Worm (Caenorhabditis elegans) whole organism, mixed stage, embryonic: ENCODE results near the gene mab-10.
"Not testable (repeated sequence)": the region's sequence is repeated elsewhere in the genome, so short reads cannot be mapped to it uniquely, and the experiment has no call there.

Source experiments
- flh-1 ChIP-seq: fragments of 200-800 bp; sonication (Bioruptor generic); optimal IDR thresholded peaks from 2 replicates; lab custom pipeline; 2018; ENCODE audit warnings: mild to moderate bottlenecking, missing genetic modification characterization, moderate library complexity, missing compliant biosample characterization
- unc-39 ChIP-seq: fragments of 150-350 bp; optimal IDR thresholded peaks from 2 replicates; lab custom pipeline; 2014; ENCODE audit warnings: missing biosample characterization, missing genetic modification characterization

DNA sequence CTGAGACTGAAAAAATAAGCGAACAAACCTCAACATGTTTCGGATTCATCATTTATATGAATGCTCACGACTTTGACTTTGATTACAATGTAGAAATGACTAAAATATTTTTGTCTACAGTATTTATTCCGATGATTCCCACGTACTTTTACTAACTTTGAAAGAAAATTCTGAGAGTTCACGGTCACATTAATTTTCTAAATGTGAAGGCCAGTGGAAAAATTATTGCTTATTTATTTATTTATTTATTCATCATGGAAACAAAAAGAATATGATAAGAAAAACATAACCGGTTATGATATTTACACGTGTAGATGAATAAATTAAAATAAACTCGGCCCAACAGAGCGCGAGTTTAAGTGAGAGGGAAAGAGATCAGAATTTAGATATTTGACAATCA, 34.9 kb upstream of the mab-10 start, which contains the start of gene ZK666.8:
- not testable (repeated sequence) for TF ChIP-seq flh-1; unc-39 (tag; lab: Kevin White, UChicago)
